Worm (Caenorhabditis elegans) whole organism, L3 larva: ENCODE measurements around the gene H12D21.6.
"Not testable (repeated sequence)": the region's sequence is repeated elsewhere in the genome, so short reads cannot be mapped to it uniquely, and the experiment has no call there.

Experiments
- elt-3 ChIP-seq, 3 experiments: fragments of 150-350 bp in 1 of 3; sonication (generic microtip) in 2 of 3; optimal IDR thresholded peaks; 2 replicates in 2 of 3; 4 replicates in 1 of 3; lab custom pipeline; 2014 to 2017; ENCODE audit warnings: missing biosample characterization in 3 of 3, missing genetic modification characterization in 3 of 3
- fos-1 ChIP-seq: fragments of 150-350 bp; optimal IDR thresholded peaks from 2 replicates; lab custom pipeline; 2014; ENCODE audit warnings: missing biosample characterization, missing genetic modification characterization
- lsy-12 ChIP-seq: sonication (generic microtip); optimal IDR thresholded peaks from 2 replicates; lab custom pipeline; 2016; ENCODE audit warnings: mild to moderate bottlenecking, missing genetic modification characterization, missing compliant biosample characterization
- mdl-1 ChIP-seq: fragments of 150-350 bp; optimal IDR thresholded peaks from 2 replicates; lab custom pipeline; 2014; ENCODE audit warnings: missing biosample characterization, missing genetic modification characterization
- skn-1 ChIP-seq: fragments of 150-350 bp; optimal IDR thresholded peaks from 2 replicates; lab custom pipeline; 2014; ENCODE audit warnings: missing biosample characterization, missing genetic modification characterization
- tbx-2 ChIP-seq: sonication (generic microtip); optimal IDR thresholded peaks from 2 replicates; lab custom pipeline; 2016; ENCODE audit warnings: mild to moderate bottlenecking, missing genetic modification characterization, missing compliant biosample characterization

DNA sequence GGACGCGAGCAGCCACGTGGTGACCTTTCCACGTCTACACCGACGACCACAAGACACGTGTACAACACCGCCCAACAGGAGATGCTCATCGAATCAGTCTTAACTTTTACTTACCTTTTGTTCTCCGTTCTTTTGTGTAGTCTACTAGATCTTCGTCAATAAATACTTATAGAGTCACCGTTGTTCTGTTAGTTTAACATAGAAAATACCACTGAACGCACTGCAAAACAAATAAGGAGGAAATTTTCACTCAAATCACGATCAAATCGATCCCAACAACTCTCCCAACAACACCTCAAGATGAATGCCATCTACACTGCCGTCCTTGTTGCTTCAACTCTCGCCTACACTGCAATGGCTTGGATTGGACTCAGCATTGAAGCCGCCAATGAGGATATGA lies 6.8 kb downstream of the H12D21.6 start, which contains the start of gene nspa-2:
- not testable (repeated sequence) for TF ChIP-seq tbx-2 (tag; lab: Kevin White, UChicago); lsy-12 (tag; lab: Kevin White, UChicago); skn-1 (tag; lab: Kevin White, UChicago); elt-3 (tag; optimal IDR thresholded peaks at IDR 0.05; lab: Kevin White, UChicago); fos-1 (tag; lab: Kevin White, UChicago); mdl-1 (tag; lab: Kevin White, UChicago)
